Fruit fly (Drosophila melanogaster) whole organism, prepupa: Measurements from ENCODE around the gene CG5177.

Experiments
- Blimp-1 ChIP-seq: fragments of 200-800 bp; sonication (Bioruptor generic); optimal IDR thresholded peaks from 3 replicates; lab custom pipeline; 2017; ENCODE audit warnings: missing biosample characterization, missing genetic modification characterization, mild to moderate bottlenecking, moderate library complexity, missing genetic modification reagents
- CG10631 ChIP-seq: fragments of 200-800 bp; sonication (Bioruptor generic); optimal IDR thresholded peaks from 2 replicates; lab custom pipeline; 2016; ENCODE audit warnings: missing biosample characterization, missing genetic modification characterization
- CG10669 ChIP-seq: fragments of 200-800 bp; sonication (Bioruptor generic); optimal IDR thresholded peaks from 3 replicates; lab custom pipeline; 2018; ENCODE audit warnings: missing biosample characterization, mild to moderate bottlenecking, missing genetic modification characterization, moderate library complexity
- CG11294 ChIP-seq: fragments of 200-800 bp; sonication (Bioruptor generic); IDR thresholded peaks from 2 replicates; pipeline ENCODE4 v1.3.6; 2022; ENCODE audit warnings: missing biosample characterization, missing genetic modification characterization
- CG11762 ChIP-seq: fragments of 200-800 bp; sonication (Bioruptor generic); optimal IDR thresholded peaks from 3 replicates; lab custom pipeline; 2016; ENCODE audit warnings: missing biosample characterization, missing genetic modification characterization; ENCODE audit not compliant: insufficient read depth
- CG1621 ChIP-seq: fragments of 200-800 bp; sonication (Bioruptor generic); optimal IDR thresholded peaks from 3 replicates; lab custom pipeline; 2018; ENCODE audit warnings: missing biosample characterization, mild to moderate bottlenecking, missing genetic modification characterization
- CG31627 ChIP-seq: fragments of 200-800 bp; sonication (Bioruptor generic); optimal IDR thresholded peaks from 3 replicates; lab custom pipeline; 2016; ENCODE audit warnings: missing biosample characterization, missing genetic modification characterization
- CG3919 ChIP-seq: fragments of 200-800 bp; sonication (Bioruptor generic); optimal IDR thresholded peaks from 3 replicates; lab custom pipeline; 2016; ENCODE audit warnings: missing biosample characterization, missing genetic modification characterization
- CG4318 ChIP-seq: fragments of 200-800 bp; sonication (Bioruptor generic); optimal IDR thresholded peaks from 3 replicates; lab custom pipeline; 2017; ENCODE audit warnings: missing biosample characterization, mild to moderate bottlenecking, missing genetic modification characterization
- CG6276 ChIP-seq: fragments of 200-800 bp; sonication (Bioruptor generic); optimal IDR thresholded peaks from 2 replicates; lab custom pipeline; 2017; ENCODE audit warnings: missing biosample characterization, mild to moderate bottlenecking, missing genetic modification characterization
- CG6792 ChIP-seq: fragments of 200-800 bp; sonication (Bioruptor generic); optimal IDR thresholded peaks from 3 replicates; lab custom pipeline; 2016; ENCODE audit warnings: missing biosample characterization, missing genetic modification characterization
- CG6854 ChIP-seq: fragments of 200-800 bp; sonication (Bioruptor generic); optimal IDR thresholded peaks from 2 replicates; lab custom pipeline; 2017; ENCODE audit warnings: missing biosample characterization, mild to moderate bottlenecking, missing genetic modification characterization
- CG7368 ChIP-seq: fragments of 200-800 bp; sonication (Bioruptor generic); optimal IDR thresholded peaks from 3 replicates; lab custom pipeline; 2016; ENCODE audit warnings: missing biosample characterization, missing genetic modification characterization
- CG8319 ChIP-seq: fragments of 200-800 bp; sonication (Bioruptor generic); optimal IDR thresholded peaks from 3 replicates; lab custom pipeline; 2016; ENCODE audit warnings: missing biosample characterization, missing genetic modification characterization
- CG9139 ChIP-seq: fragments of 200-800 bp; sonication (Bioruptor generic); optimal IDR thresholded peaks from 3 replicates; lab custom pipeline; 2017; ENCODE audit warnings: missing biosample characterization, mild to moderate bottlenecking, missing genetic modification characterization
- Eip93F ChIP-seq: fragments of 200-800 bp; sonication (Bioruptor generic); optimal IDR thresholded peaks from 2 replicates; lab custom pipeline; 2016; ENCODE audit warnings: missing biosample characterization, mild to moderate bottlenecking, missing genetic modification characterization
- Ets21C ChIP-seq: fragments of 200-800 bp; sonication (Bioruptor generic); optimal IDR thresholded peaks from 3 replicates; lab custom pipeline; 2016; ENCODE audit warnings: missing biosample characterization, missing genetic modification characterization
- Ets96B ChIP-seq: fragments of 200-800 bp; optimal IDR thresholded peaks from 2 replicates; lab custom pipeline; 2019; ENCODE audit warnings: missing biosample characterization, mild to moderate bottlenecking, missing genetic modification characterization, moderate library complexity
- Hr38 ChIP-seq: sonication (Bioruptor generic); optimal IDR thresholded peaks from 2 replicates; lab custom pipeline; 2016; ENCODE audit warnings: missing biosample characterization, missing genetic modification characterization
- Hr39 ChIP-seq: fragments of 200-800 bp; sonication (Bioruptor generic); optimal IDR thresholded peaks from 2 replicates; lab custom pipeline; 2016; ENCODE audit warnings: missing biosample characterization, missing genetic modification characterization
- Lpt ChIP-seq: fragments of 200-800 bp; sonication (Bioruptor generic); optimal IDR thresholded peaks from 3 replicates; lab custom pipeline; 2016; ENCODE audit warnings: missing biosample characterization, missing genetic modification characterization
- OdsH ChIP-seq: fragments of 200-800 bp; sonication (Bioruptor generic); optimal IDR thresholded peaks from 3 replicates; lab custom pipeline; 2016; ENCODE audit warnings: missing biosample characterization, missing genetic modification characterization
- Smox ChIP-seq: fragments of 200-800 bp; sonication (Bioruptor generic); optimal IDR thresholded peaks from 3 replicates; lab custom pipeline; 2016; ENCODE audit warnings: missing biosample characterization, missing genetic modification characterization
- Sox102F ChIP-seq: fragments of 200-800 bp; sonication (Bioruptor generic); optimal IDR thresholded peaks from 2 replicates; lab custom pipeline; 2016; ENCODE audit warnings: missing biosample characterization, mild to moderate bottlenecking, missing genetic modification characterization
- Sox15 ChIP-seq: fragments of 200-800 bp; sonication (Bioruptor generic); optimal IDR thresholded peaks from 3 replicates; lab custom pipeline; 2016; ENCODE audit warnings: missing biosample characterization, missing genetic modification characterization
- achi ChIP-seq: fragments of 200-800 bp; sonication (Bioruptor generic); optimal IDR thresholded peaks from 3 replicates; lab custom pipeline; 2016; ENCODE audit warnings: missing biosample characterization, missing genetic modification characterization
- cyc ChIP-seq: fragments of 200-800 bp; sonication (Bioruptor generic); optimal IDR thresholded peaks from 3 replicates; lab custom pipeline; 2016; ENCODE audit warnings: missing biosample characterization, missing genetic modification characterization
- dsx ChIP-seq: fragments of 200-800 bp; optimal IDR thresholded peaks from 3 replicates; lab custom pipeline; 2019; ENCODE audit warnings: missing biosample characterization, mild to moderate bottlenecking, missing genetic modification characterization, moderate library complexity; ENCODE audit not compliant: poor library complexity, severe bottlenecking
- eg ChIP-seq: fragments of 200-800 bp; sonication (Bioruptor generic); IDR thresholded peaks from 3 replicates; pipeline ENCODE4 v1.3.6; 2022; ENCODE audit warnings: missing biosample characterization, missing genetic modification characterization
- fd59A ChIP-seq: fragments of 200-800 bp; sonication (Bioruptor generic); optimal IDR thresholded peaks from 2 replicates; lab custom pipeline; 2017; ENCODE audit warnings: missing biosample characterization, mild to moderate bottlenecking, missing genetic modification characterization, missing genetic modification reagents
- fd85E ChIP-seq: fragments of 200-800 bp; sonication (Bioruptor generic); optimal IDR thresholded peaks from 3 replicates; lab custom pipeline; 2016; ENCODE audit warnings: missing biosample characterization, missing genetic modification characterization
- net ChIP-seq: fragments of 200-800 bp; sonication (Bioruptor generic); optimal IDR thresholded peaks from 3 replicates; lab custom pipeline; 2016; ENCODE audit warnings: missing biosample characterization, missing genetic modification characterization
- pdm3 ChIP-seq: fragments of 200-800 bp; sonication (Bioruptor generic); optimal IDR thresholded peaks from 3 replicates; lab custom pipeline; 2016; ENCODE audit warnings: missing biosample characterization, missing genetic modification characterization
- salr ChIP-seq, 2 experiments: fragments of 200-800 bp; sonication (Bioruptor generic); optimal IDR thresholded peaks; 3 replicates each; lab custom pipeline; 2016 to 2018; ENCODE audit warnings: missing biosample characterization in 2 of 2, missing genetic modification characterization in 2 of 2, mild to moderate bottlenecking in 1 of 2
- vri ChIP-seq: fragments of 200-800 bp; sonication (Bioruptor generic); optimal IDR thresholded peaks from 3 replicates; lab custom pipeline; 2016; ENCODE audit warnings: missing biosample characterization, mild to moderate bottlenecking, missing genetic modification characterization

CG5177 gene

DNA sequence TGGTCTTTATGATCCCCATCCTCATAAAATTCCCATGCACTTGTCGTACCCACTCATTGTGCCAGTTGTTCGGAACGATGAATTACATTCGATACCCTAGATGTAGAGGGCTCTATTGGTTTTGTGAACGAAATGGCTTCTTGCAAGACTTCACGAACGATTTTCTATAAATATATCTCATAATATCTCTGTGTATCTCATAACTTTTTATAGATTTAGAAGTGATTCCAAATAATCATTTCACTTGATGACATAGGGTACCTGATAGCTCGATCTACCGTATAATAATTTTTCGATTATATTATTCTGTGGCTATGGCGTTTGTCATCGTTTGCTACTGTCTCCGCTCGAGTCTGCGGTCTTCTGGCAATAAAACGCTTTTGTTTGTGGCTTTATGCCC is 8.1 kb upstream of the CG5177 start (continued):
- TF ChIP-seq vri (GFP tag; lab: Kevin White, UChicago) (peak; percentile 47), salr (GFP tag; optimal IDR thresholded peaks at IDR 0.05; lab: Kevin White, UChicago) (peak; percentile 37 to 47), Sox15 (GFP tag; lab: Kevin White, UChicago) (peak; percentile 58), Lpt (GFP tag; lab: Kevin White, UChicago) (peak; percentile 20), CG11762 (GFP tag; lab: Kevin White, UChicago) (peak; percentile 67), eg (GFP tag; lab: Robert Waterston, UW) (peak; percentile 79), CG7368 (GFP tag; lab: Kevin White, UChicago) (peak; percentile 71), achi (GFP tag; lab: Kevin White, UChicago) (peak; percentile 73), Ets21C (peak; percentile 53), CG6792 (GFP tag; lab: Kevin White, UChicago) (peak; percentile 59), Sox102F (GFP tag; lab: Kevin White, UChicago) (peak; percentile 73), CG1621 (tag; lab: Kevin White, UChicago) (peak; percentile 58)

DNA sequence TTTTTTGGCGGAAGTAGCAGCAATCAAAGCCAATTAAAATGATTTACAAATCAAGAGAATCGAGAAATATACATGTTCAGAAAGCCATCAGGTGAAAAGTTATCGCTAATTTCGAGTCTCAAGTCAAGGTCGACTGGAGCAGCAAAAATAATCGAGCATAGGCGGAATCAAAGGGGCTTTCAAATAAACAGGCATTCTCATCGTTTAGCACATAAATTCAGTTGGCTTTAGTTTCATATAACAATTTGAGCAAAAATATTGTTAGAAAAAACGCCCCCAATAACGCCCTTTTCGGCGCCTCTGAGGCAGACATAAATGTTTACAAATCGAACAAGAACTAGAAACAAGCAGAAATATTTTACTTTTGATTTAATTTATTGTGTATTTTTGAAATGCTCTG is 7.3 kb upstream of the CG5177 start:
- TF ChIP-seq Hr39 (GFP tag; lab: Kevin White, UChicago) (no peak), Lpt (GFP tag; lab: Kevin White, UChicago) (no peak), CG6276 (no peak)
- TF ChIP-seq, all 60 proteins: peak for 0

DNA sequence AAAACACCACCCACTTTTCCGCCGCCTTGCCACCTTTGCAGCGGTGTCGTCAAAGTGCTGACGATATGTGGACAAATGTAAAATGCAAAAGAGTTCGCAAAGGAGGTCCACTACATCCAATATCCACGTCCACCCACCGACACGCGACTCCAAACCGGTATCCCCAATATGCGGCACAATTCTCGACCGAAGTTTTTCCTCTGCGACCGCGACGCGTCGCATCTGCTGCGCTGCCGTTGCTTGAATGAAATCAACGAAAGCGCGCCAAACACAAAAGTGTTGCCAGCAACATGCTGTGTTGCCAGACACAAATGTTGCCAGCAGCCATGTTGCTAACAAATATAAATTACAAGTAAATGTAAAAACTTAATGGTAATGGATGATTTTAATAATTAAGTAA is 6.5 kb upstream of the CG5177 start, which contains the start of gene CG5160:
CG5160 (minus strand) TSS at position 223 of the 400 bp plus-strand sequence.
- no peak for TF ChIP-seq Blimp-1 (GFP tag; lab: Kevin White, UChicago)
- no peak for TF ChIP-seq CG4318
- no peak for TF ChIP-seq achi (GFP tag; lab: Kevin White, UChicago)
- no peak for TF ChIP-seq Ets96B (tag; lab: Kevin White, UChicago)
- TF ChIP-seq pdm3: no peak
- no peak for TF ChIP-seq Eip93F (GFP tag; lab: Kevin White, UChicago)
- TF ChIP-seq CG10631 (GFP tag; lab: Kevin White, UChicago): no peak
- no peak for TF ChIP-seq net (GFP tag; lab: Kevin White, UChicago)
- TF ChIP-seq dsx (GFP tag; lab: Kevin White, UChicago): no peak
- no peak for TF ChIP-seq cyc (GFP tag; lab: Kevin White, UChicago)
- TF ChIP-seq CG10669 (GFP tag; lab: Kevin White, UChicago): no peak
- TF ChIP-seq fd59A (GFP tag; lab: Kevin White, UChicago): no peak
- TF ChIP-seq OdsH (GFP tag; lab: Kevin White, UChicago): no peak
- TF ChIP-seq Smox: no peak
- TF ChIP-seq vri (GFP tag; lab: Kevin White, UChicago): no peak
- no peak for TF ChIP-seq fd85E (GFP tag; lab: Kevin White, UChicago)
- no peak for TF ChIP-seq eg (GFP tag; lab: Robert Waterston, UW)
- TF ChIP-seq CG6854 (GFP tag; lab: Kevin White, UChicago): no peak
- no peak for TF ChIP-seq Hr38 (GFP tag; lab: Kevin White, UChicago)
- TF ChIP-seq, all 60 proteins: peak for 0

DNA sequence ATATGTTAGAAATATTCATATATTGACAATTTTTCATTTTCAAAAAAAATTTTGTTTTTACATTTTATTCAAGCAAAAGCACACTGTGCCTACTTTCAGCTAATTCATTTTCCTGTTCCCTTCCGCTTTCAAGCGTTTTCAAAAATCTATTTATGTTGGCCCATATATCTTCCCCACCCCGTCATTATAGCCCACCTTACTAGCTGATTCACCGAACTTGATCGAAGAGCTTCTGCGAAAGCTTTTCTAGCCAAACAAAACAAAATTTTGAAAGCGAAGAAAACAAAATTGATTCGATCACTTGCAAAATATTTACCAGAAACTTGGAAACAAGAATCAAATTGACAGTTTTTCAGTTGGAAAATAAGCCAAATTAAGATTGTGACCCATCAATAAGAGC is 4.0 kb upstream of the CG5177 start, which contains the start of gene CG5171:
CG5171 (plus strand) TSS at position 311 of the 400 bp plus-strand sequence.
- TF ChIP-seq Smox (no peak), OdsH (GFP tag; lab: Kevin White, UChicago) (no peak), CG3919 (no peak), vri (GFP tag; lab: Kevin White, UChicago) (no peak), CG9139 (GFP tag; lab: Kevin White, UChicago) (no peak), CG31627 (no peak), CG11294 (GFP tag; lab: Robert Waterston, UW) (no peak), salr (GFP tag; optimal IDR thresholded peaks at IDR 0.05; lab: Kevin White, UChicago) (no peak), CG10669 (GFP tag; lab: Kevin White, UChicago) (no peak), fd59A (GFP tag; lab: Kevin White, UChicago) (no peak), CG8319 (GFP tag; lab: Kevin White, UChicago) (no peak), Ets96B (tag; lab: Kevin White, UChicago) (no peak)
